Fruit fly (Drosophila melanogaster): ENCODE data around the gene Dnaaf4.

DNA sequence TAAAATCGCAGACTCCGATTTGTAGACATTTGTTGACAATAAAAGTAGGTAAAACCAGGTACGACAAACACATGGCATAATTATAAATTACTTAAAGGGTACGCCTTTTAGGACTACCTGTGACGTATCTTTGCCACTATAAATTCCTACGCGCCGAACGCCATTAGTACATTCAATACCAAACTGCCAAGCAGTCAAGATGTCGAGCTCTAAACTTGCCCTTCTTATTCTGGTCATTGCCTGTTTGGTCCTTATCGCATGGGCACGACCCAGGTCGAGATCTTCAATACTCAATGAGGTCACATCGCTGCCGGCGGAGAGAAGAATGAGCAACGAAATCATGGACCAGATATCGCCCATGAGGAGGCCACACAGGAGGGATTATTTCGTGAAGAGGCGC lies 50.7 kb downstream of the Dnaaf4 start, which contains the start of gene CG14915:
- no peak for TF ChIP-seq CG11617 (GFP tag; optimal IDR thresholded peaks at IDR 0.05)
- TF ChIP-seq tj (GFP tag; optimal IDR thresholded peaks at IDR 0.05) = no peak
- no peak for TF ChIP-seq CG1620 (GFP tag; optimal IDR thresholded peaks at IDR 0.05)
- no peak for TF ChIP-seq CG5204 (GFP tag; optimal IDR thresholded peaks at IDR 0.05)
- no peak for TF ChIP-seq CG7101 (tag; optimal IDR thresholded peaks at IDR 0.05)
- TF ChIP-seq CG7045 (GFP tag; optimal IDR thresholded peaks at IDR 0.05) = no peak
- no peak for TF ChIP-seq Crg-1 (GFP tag; optimal IDR thresholded peaks at IDR 0.05)
- no peak for TF ChIP-seq cic (GFP tag; optimal IDR thresholded peaks at IDR 0.05)
- TF ChIP-seq CG33017 (tag; optimal IDR thresholded peaks at IDR 0.05) = no peak
